Worm (Caenorhabditis elegans): ENCODE measurements around the gene F13E9.11.

DNA sequence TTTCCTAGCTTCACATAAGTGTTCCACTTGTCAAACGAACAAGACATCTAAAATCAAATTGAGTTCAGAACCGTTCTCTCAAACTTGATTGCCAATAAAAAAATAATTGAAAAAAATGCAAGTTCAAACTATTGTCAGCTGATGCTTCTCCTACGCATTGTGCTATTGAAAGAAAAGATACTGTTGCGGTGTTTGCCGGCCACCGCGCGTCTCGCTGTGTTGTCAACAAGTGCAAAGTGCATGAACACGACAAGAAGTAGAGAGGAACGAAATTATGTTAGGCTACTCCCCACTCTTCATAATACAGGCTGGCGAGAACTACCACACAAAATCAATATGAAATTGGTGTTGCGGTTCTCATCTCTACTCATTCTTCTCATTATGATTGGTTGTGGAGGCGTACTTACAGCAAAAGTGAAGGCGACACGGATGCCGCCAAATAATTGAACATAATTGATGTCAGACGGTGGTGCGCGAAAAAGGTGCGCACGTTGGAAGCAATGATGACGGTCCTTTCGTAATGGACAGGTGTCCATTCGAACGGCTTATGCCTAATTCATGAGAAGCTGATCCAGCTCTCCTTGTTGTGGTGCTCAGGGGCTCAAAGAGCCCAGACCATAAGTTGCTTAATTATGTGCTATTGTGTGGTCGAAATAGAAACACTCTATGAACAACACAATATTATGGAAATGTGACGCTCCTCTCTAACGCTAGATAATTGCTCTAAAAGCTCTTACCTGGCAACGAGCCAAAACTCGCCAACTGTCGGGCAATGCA lies 1.4 kb downstream of the F13E9.11 start:
- TF ChIP-seq hlh-12 (tag; optimal IDR thresholded peaks at IDR 0.05) = no peak
- TF ChIP-seq nfya-1 (tag; optimal IDR thresholded peaks at IDR 0.05; ENCODE audit: borderline replicate concordance, insufficient read depth) = no peak
